Worm (Caenorhabditis elegans) whole organism, L4 larva: ENCODE results near the gene str-230.

Experiments used
- F26F4.8 ChIP-seq: fragments of 200-800 bp; sonication (Bioruptor generic); conservative IDR thresholded peaks from 2 replicates; pipeline ENCODE4 v1.3.6; 2022; ENCODE audit warnings: missing genetic modification characterization, missing compliant biosample characterization
- F44E2.7 ChIP-seq: fragments of 200-800 bp; sonication (Bioruptor generic); IDR thresholded peaks from 2 replicates; pipeline ENCODE4 v2.1.2; 2022; ENCODE audit warnings: missing genetic modification characterization, missing compliant biosample characterization
- R02D3.7 ChIP-seq: fragments of 150-350 bp; sonication (generic microtip); optimal IDR thresholded peaks from 3 replicates; lab custom pipeline; 2014; ENCODE audit warnings: missing biosample characterization, missing genetic modification characterization
- T20F7.1 ChIP-seq: fragments of 200-800 bp; sonication (Bioruptor generic); optimal IDR thresholded peaks from 2 replicates; lab custom pipeline; 2018; ENCODE audit warnings: mild to moderate bottlenecking, missing genetic modification characterization, missing compliant biosample characterization
- T26A8.4 ChIP-seq: fragments of 200-800 bp; sonication (Bioruptor generic); IDR thresholded peaks from 2 replicates; pipeline ENCODE4 v1.3.6; 2022; ENCODE audit warnings: missing genetic modification characterization, missing compliant biosample characterization
- Y48G9A.11 ChIP-seq: fragments of 200-800 bp; sonication (Bioruptor generic); IDR thresholded peaks from 2 replicates; pipeline ENCODE4 v1.3.6; 2022; ENCODE audit warnings: missing genetic modification reagents, missing genetic modification characterization, missing compliant biosample characterization
- Y5F2A.4 ChIP-seq: fragments of 200-800 bp; sonication (Bioruptor generic); optimal IDR thresholded peaks from 2 replicates; lab custom pipeline; 2018; ENCODE audit warnings: mild to moderate bottlenecking, missing genetic modification characterization, missing compliant biosample characterization
- Y75B8A.6 ChIP-seq: fragments of 200-800 bp; sonication (Bioruptor generic); IDR thresholded peaks from 2 replicates; pipeline ENCODE4 v1.3.6; 2022; ENCODE audit warnings: missing genetic modification reagents, missing genetic modification characterization, missing compliant biosample characterization
- ZK337.2 ChIP-seq: fragments of 200-800 bp; sonication (Bioruptor generic); IDR thresholded peaks from 2 replicates; pipeline ENCODE4 v1.3.6; 2022; ENCODE audit warnings: missing genetic modification reagents, missing genetic modification characterization, missing compliant biosample characterization
- aha-1 ChIP-seq: fragments of 150-350 bp; peaks from one replicate; lab custom pipeline; 2014; ENCODE audit warnings: missing biosample characterization, missing genetic modification characterization
- aly-2 ChIP-seq: sonication (generic microtip); optimal IDR thresholded peaks from 2 replicates; lab custom pipeline; 2018; ENCODE audit warnings: missing biosample characterization, missing genetic modification characterization
- ama-1 ChIP-seq: fragments of 150-350 bp; optimal IDR thresholded peaks from 2 replicates; lab custom pipeline; 2014; ENCODE audit warnings: inconsistent platforms, mixed read lengths
- arid-1 ChIP-seq: fragments of 200-800 bp; sonication (Bioruptor generic); conservative IDR thresholded peaks from 2 replicates; pipeline ENCODE4 v1.3.6; 2022; ENCODE audit warnings: missing genetic modification reagents, missing genetic modification characterization, missing compliant biosample characterization
- ceh-44 ChIP-seq: fragments of 200-800 bp; sonication (Bioruptor generic); IDR thresholded peaks from 2 replicates; pipeline ENCODE4 v1.3.6; 2022; ENCODE audit warnings: missing genetic modification reagents, missing genetic modification characterization, missing compliant biosample characterization
- ces-1 ChIP-seq: fragments of 150-350 bp; sonication (generic microtip); optimal IDR thresholded peaks from 4 replicates; lab custom pipeline; 2014; ENCODE audit warnings: missing biosample characterization, missing genetic modification reagents, missing genetic modification characterization
- ctbp-1 ChIP-seq: fragments of 200-800 bp; sonication (Bioruptor generic); IDR thresholded peaks from 2 replicates; pipeline ENCODE4 v1.3.6; 2022; ENCODE audit warnings: missing genetic modification reagents, missing genetic modification characterization, missing compliant biosample characterization
- daf-16 ChIP-seq, 3 experiments: sonication (generic microtip); optimal IDR thresholded peaks; 2 replicates each; lab custom pipeline; 2016 to 2017; ENCODE audit warnings: missing genetic modification characterization in 3 of 3, missing genetic modification reagents in 3 of 3, mild to moderate bottlenecking in 2 of 3, missing compliant biosample characterization in 2 of 3, missing biosample characterization in 1 of 3, moderate library complexity in 1 of 3
- dmd-6 ChIP-seq: fragments of 200-800 bp; sonication (Bioruptor generic); IDR thresholded peaks from 2 replicates; pipeline ENCODE4 v1.3.6; 2022; ENCODE audit warnings: missing genetic modification reagents, missing genetic modification characterization, missing compliant biosample characterization
- dpl-1 ChIP-seq: fragments of 150-350 bp; optimal IDR thresholded peaks from 2 replicates; lab custom pipeline; 2014; ENCODE audit warnings: missing biosample characterization, missing genetic modification reagents, missing genetic modification characterization
- duxl-1 ChIP-seq: sonication (generic microtip); optimal IDR thresholded peaks from 2 replicates; lab custom pipeline; 2016; ENCODE audit warnings: mild to moderate bottlenecking, missing genetic modification characterization, moderate library complexity, missing compliant biosample characterization; ENCODE audit not compliant: poor library complexity
- dve-1 ChIP-seq: sonication (generic microtip); optimal IDR thresholded peaks from 2 replicates; lab custom pipeline; 2017; ENCODE audit warnings: antibody characterized with exemption, mild to moderate bottlenecking, missing genetic modification characterization, missing compliant biosample characterization; ENCODE audit not compliant: insufficient read depth
- fos-1 ChIP-seq: fragments of 150-350 bp; optimal IDR thresholded peaks from 2 replicates; lab custom pipeline; 2014; ENCODE audit warnings: missing biosample characterization, missing genetic modification characterization
- hif-1 ChIP-seq, 2 experiments: sonication (generic microtip); optimal IDR thresholded peaks; 2 replicates each; lab custom pipeline; 2016 to 2017; ENCODE audit warnings: missing compliant biosample characterization in 2 of 2, missing genetic modification characterization in 2 of 2, missing genetic modification reagents in 2 of 2, missing genotype in 2 of 2, mild to moderate bottlenecking in 1 of 2
- hlh-11 ChIP-seq: fragments of 200-800 bp; sonication (Bioruptor generic); optimal IDR thresholded peaks from 2 replicates; lab custom pipeline; 2018; ENCODE audit warnings: mild to moderate bottlenecking, missing genetic modification characterization, missing compliant biosample characterization
- hlh-30 ChIP-seq: sonication (generic microtip); optimal IDR thresholded peaks from 2 replicates; lab custom pipeline; 2017; ENCODE audit warnings: antibody characterized with exemption, mild to moderate bottlenecking, missing genetic modification characterization, missing compliant biosample characterization; ENCODE audit not compliant: insufficient read depth
- lin-1 ChIP-seq: fragments of 200-800 bp; sonication (Bioruptor generic); IDR thresholded peaks from 2 replicates; pipeline ENCODE4 v1.3.6; 2022; ENCODE audit warnings: missing genetic modification reagents, missing genetic modification characterization, missing compliant biosample characterization
- lin-15B ChIP-seq: fragments of 150-350 bp; sonication (generic microtip); optimal IDR thresholded peaks from 3 replicates; lab custom pipeline; 2014; ENCODE audit warnings: missing biosample characterization, missing genetic modification characterization
- lin-29 ChIP-seq: fragments of 200-800 bp; sonication (Bioruptor generic); IDR thresholded peaks from 2 replicates; pipeline ENCODE4 v1.3.6; 2022; ENCODE audit warnings: missing genetic modification reagents, missing genetic modification characterization, missing compliant biosample characterization
- lin-38 ChIP-seq: fragments of 200-800 bp; sonication (Bioruptor generic); IDR thresholded peaks from 2 replicates; pipeline ENCODE4 v1.3.6; 2022; ENCODE audit warnings: missing genetic modification reagents, missing genetic modification characterization, missing compliant biosample characterization
- lsy-2 ChIP-seq, 2 experiments: fragments of 150-350 bp in 1 of 2; sonication (generic microtip) in 1 of 2; optimal IDR thresholded peaks; 2 replicates each; lab custom pipeline; 2014 to 2017; ENCODE audit warnings: missing biosample characterization in 2 of 2, missing genetic modification characterization in 2 of 2
- madf-5 ChIP-seq, 2 experiments: fragments of 200-800 bp; sonication (Bioruptor generic); IDR thresholded peaks; 2 replicates each; pipeline ENCODE4 v1.3.6; 2022; ENCODE audit warnings: missing compliant biosample characterization in 2 of 2, missing genetic modification characterization in 2 of 2
- mdl-1 ChIP-seq, 2 experiments: fragments of 150-350 bp in 1 of 2; sonication (generic microtip) in 1 of 2; optimal IDR thresholded peaks; 2 replicates each; lab custom pipeline; 2014 to 2017; ENCODE audit warnings: missing biosample characterization in 2 of 2, missing genetic modification characterization in 2 of 2
- mdt-29 ChIP-seq: fragments of 200-800 bp; sonication (Bioruptor generic); IDR thresholded peaks from 2 replicates; pipeline ENCODE4 v1.3.6; 2022; ENCODE audit warnings: missing genetic modification reagents, missing genetic modification characterization, missing compliant biosample characterization
- mxl-3 ChIP-seq: fragments of 200-800 bp; sonication (Bioruptor generic); optimal IDR thresholded peaks from 2 replicates; lab custom pipeline; 2018; ENCODE audit warnings: mild to moderate bottlenecking, missing genetic modification characterization, missing compliant biosample characterization
- nhr-10 ChIP-seq: fragments of 150-350 bp; optimal IDR thresholded peaks from 2 replicates; lab custom pipeline; 2014; ENCODE audit warnings: missing biosample characterization, missing genetic modification characterization
- nhr-102 ChIP-seq: sonication (generic microtip); optimal IDR thresholded peaks from 2 replicates; lab custom pipeline; 2016; ENCODE audit warnings: mild to moderate bottlenecking, missing genetic modification characterization, moderate library complexity, missing compliant biosample characterization
- nhr-25 ChIP-seq: sonication (generic microtip); optimal IDR thresholded peaks from 2 replicates; lab custom pipeline; 2017; ENCODE audit warnings: missing genetic modification characterization, mild to moderate bottlenecking, missing compliant biosample characterization, antibody characterized with exemption, moderate library complexity, borderline replicate concordance; ENCODE audit not compliant: insufficient read depth
- nhr-28 ChIP-seq: fragments of 150-350 bp; optimal IDR thresholded peaks from 2 replicates; lab custom pipeline; 2014; ENCODE audit warnings: missing biosample characterization, missing genetic modification characterization
- nhr-6 ChIP-seq: fragments of 150-350 bp; optimal IDR thresholded peaks from 2 replicates; lab custom pipeline; 2014; ENCODE audit warnings: missing biosample characterization, missing genetic modification characterization
- nhr-76 ChIP-seq: fragments of 150-350 bp; optimal IDR thresholded peaks from 2 replicates; lab custom pipeline; 2014; ENCODE audit warnings: missing biosample characterization, missing genetic modification characterization
- rbr-2 ChIP-seq: sonication (generic microtip); optimal IDR thresholded peaks from 2 replicates; lab custom pipeline; 2016; ENCODE audit warnings: missing genotype, missing genetic modification characterization, missing compliant biosample characterization
- spr-1 ChIP-seq: sonication (generic microtip); optimal IDR thresholded peaks from 2 replicates; lab custom pipeline; 2016; ENCODE audit warnings: mild to moderate bottlenecking, missing genetic modification characterization, missing compliant biosample characterization
- tag-97 ChIP-seq: fragments of 200-800 bp; sonication (Bioruptor generic); IDR thresholded peaks from 2 replicates; pipeline ENCODE4 v1.3.6; 2022; ENCODE audit warnings: missing genetic modification characterization, missing compliant biosample characterization
- tra-1 ChIP-seq: fragments of 200-800 bp; sonication (Bioruptor generic); IDR thresholded peaks from 2 replicates; pipeline ENCODE4 v1.3.6; 2022; ENCODE audit warnings: missing genetic modification reagents, missing genetic modification characterization, missing compliant biosample characterization
- unc-130 ChIP-seq: sonication (generic microtip); optimal IDR thresholded peaks from 2 replicates; lab custom pipeline; 2016; ENCODE audit warnings: missing genetic modification reagents, missing genetic modification characterization, missing compliant biosample characterization
- unc-62 ChIP-seq, 3 experiments: fragments of 150-350 bp in 1 of 3; sonication (generic microtip); optimal IDR thresholded peaks in 2 of 3; peaks in 1 of 3; 1 replicate in 1 of 3; 2 replicates in 2 of 3; lab custom pipeline; 2014 to 2017; ENCODE audit warnings: missing biosample characterization in 3 of 3, missing genetic modification characterization in 3 of 3, missing genetic modification reagents in 3 of 3, missing genotype in 1 of 3
- zip-2 ChIP-seq: fragments of 150-350 bp; optimal IDR thresholded peaks from 2 replicates; lab custom pipeline; 2014; ENCODE audit warnings: missing biosample characterization, missing genetic modification characterization

The str-230 gene

ce11 chrV:14200086-14200485 is 10.6 kb downstream of the str-230 start (continued):
- peak; percentile 95 for TF ChIP-seq dmd-6
- peak; percentile 94 for TF ChIP-seq mxl-3 (GFP tag; lab: Kevin White, UChicago)
- no peak for TF ChIP-seq unc-130 (GFP tag; lab: Kevin White, UChicago)
- TF ChIP-seq zip-2 (tag; lab: Kevin White, UChicago), result peak; percentile 35
- no peak for TF ChIP-seq lin-29 (GFP tag; lab: Robert Waterston, UW)
- TF ChIP-seq mdt-29, result peak; percentile 87
- TF ChIP-seq spr-1, result peak; percentile 88
- TF ChIP-seq nhr-76 (tag; lab: Kevin White, UChicago), result peak; percentile 35
- no peak for TF ChIP-seq ZK337.2 (GFP tag; lab: Robert Waterston, UW)

- TF ChIP-seq Y75B8A.6 (no peak), hlh-11 (peak; percentile 54), R02D3.7 (tag; lab: Kevin White, UChicago) (peak; percentile 7), ama-1 (peak; percentile 87), lin-38 (GFP tag; lab: Robert Waterston, UW) (peak; percentile 29; the same call in 1 of the 2 replicates), lsy-2 (tag; optimal IDR thresholded peaks at IDR 0.05; lab: Kevin White, UChicago) (peak in 1 of 2 experiments; percentile 68), ceh-44 (GFP tag; lab: Robert Waterston, UW) (no peak), hlh-30 (tag; lab: Kevin White, UChicago) (peak; percentile 52), tag-97 (GFP tag; lab: Robert Waterston, UW) (no peak), dpl-1 (peak; percentile 7), lin-1 (peak; percentile 59; the same call in 1 of the 2 replicates), lin-15B (no peak), nhr-25 (tag; lab: Kevin White, UChicago) (no peak), nhr-102 (tag; lab: Kevin White, UChicago) (peak; percentile 26), rbr-2 (no peak), mdl-1 (tag; optimal IDR thresholded peaks at IDR 0.05; lab: Kevin White, UChicago) (peak in 1 of 2 experiments; percentile 59), daf-16 (GFP tag; optimal IDR thresholded peaks at IDR 0.05; lab: Kevin White, UChicago) (peak in 1 of 2 experiments; percentile 10), daf-16 (tag; optimal IDR thresholded peaks at IDR 0.05; lab: Kevin White, UChicago) (peak; percentile 49), aha-1 (peak; percentile 57), Y5F2A.4 (GFP tag; lab: Kevin White, UChicago) (no peak), unc-62 (GFP tag; optimal IDR thresholded peaks at IDR 0.05 in 1 of 2; lab: Kevin White, UChicago) (peak in 1 of 2 experiments; percentile 45), unc-62 (tag; optimal IDR thresholded peaks at IDR 0.05; lab: Kevin White, UChicago) (no peak), arid-1 (GFP tag; lab: Robert Waterston, UW) (peak; percentile 49; the same call in 1 of the 2 replicates), aly-2 (tag; lab: Kevin White, UChicago) (no peak), hif-1 (tag; optimal IDR thresholded peaks at IDR 0.05; lab: Kevin White, UChicago) (peak in 1 of 2 experiments; percentile 41), F26F4.8 (GFP tag; lab: Robert Waterston, UW) (no peak), F44E2.7 (GFP tag; lab: Robert Waterston, UW) (no peak), dve-1 (tag; lab: Kevin White, UChicago) (peak; percentile 23), nhr-10 (no peak), nhr-6 (tag; lab: Kevin White, UChicago) (no peak), nhr-28 (peak; percentile 49), tra-1 (GFP tag; lab: Robert Waterston, UW) (peak; percentile 37; the same call in 1 of the 2 replicates), ces-1 (no peak), T20F7.1 (GFP tag; lab: Kevin White, UChicago) (no peak), madf-5 (GFP tag; IDR thresholded peaks at IDR 0.05; lab: Robert Waterston, UW) (0 out of 4 replicates have a peak, but pooled peaks of 1 of the 2 experiments have one; percentile 33), T26A8.4 (peak; percentile 65), ctbp-1 (GFP tag; lab: Robert Waterston, UW) (0 out of 2 replicates have a peak, but pooled peaks have one; percentile 41), fos-1 (tag; lab: Kevin White, UChicago) (no peak), Y48G9A.11 (GFP tag; lab: Robert Waterston, UW) (no peak), duxl-1 (tag; lab: Kevin White, UChicago) (peak; percentile 47)
These were observed 13.0 kb downstream of the str-230 start for ce11 chrV:14197651-14198050.
